Worm (Caenorhabditis elegans) whole organism, L4 larva: ENCODE results near the gene F32D1.3.

Experiments used
- aly-2 ChIP-seq: sonication (generic microtip); optimal IDR thresholded peaks from 2 replicates; lab custom pipeline; 2018; ENCODE audit warnings: missing biosample characterization, missing genetic modification characterization
- arid-1 ChIP-seq: fragments of 200-800 bp; sonication (Bioruptor generic); conservative IDR thresholded peaks from 2 replicates; pipeline ENCODE4 v1.3.6; 2022; ENCODE audit warnings: missing genetic modification reagents, missing genetic modification characterization, missing compliant biosample characterization
- fos-1 ChIP-seq: fragments of 150-350 bp; optimal IDR thresholded peaks from 2 replicates; lab custom pipeline; 2014; ENCODE audit warnings: missing biosample characterization, missing genetic modification characterization
- nhr-11 ChIP-seq: fragments of 150-350 bp; optimal IDR thresholded peaks from 2 replicates; lab custom pipeline; 2014; ENCODE audit warnings: missing biosample characterization, missing genetic modification characterization
- pqm-1 ChIP-seq: sonication (generic microtip); optimal IDR thresholded peaks from 2 replicates; lab custom pipeline; 2017; ENCODE audit warnings: missing biosample characterization, missing genetic modification characterization
- snpc-1.2 ChIP-seq: fragments of 200-800 bp; sonication (Bioruptor generic); IDR thresholded peaks from 2 replicates; pipeline ENCODE4 v1.3.6; 2022; ENCODE audit warnings: missing genetic modification reagents, missing genetic modification characterization, missing compliant biosample characterization

ce11 chrV:4382298-4382697, 20.9 kb upstream of the F32D1.3 start, which contains the start of gene F13A2.1:
- no peak for TF ChIP-seq fos-1
- no peak for TF ChIP-seq nhr-11 (tag; lab: Kevin White, UChicago)
- no peak for TF ChIP-seq snpc-1.2 (GFP tag; lab: Robert Waterston, UW)
- TF ChIP-seq arid-1 (GFP tag; lab: Robert Waterston, UW) = no peak
- no peak for TF ChIP-seq pqm-1
- no peak for TF ChIP-seq aly-2 (tag; lab: Kevin White, UChicago)
